Fruit fly (Drosophila melanogaster): ENCODE measurements around the gene RanBP3.
A peak's percentile ranks its signal among the peaks of the same experiment; 100 is the strongest.

Gene RanBP3

dm6 chr3R:23726740-23727139 lies 25.9 kb downstream of the RanBP3 start (continued):
- TF ChIP-seq Dad (GFP tag; optimal IDR thresholded peaks at IDR 0.05) (peak; percentile 42), CG13123 (GFP tag; optimal IDR thresholded peaks at IDR 0.05) (no peak), CG10431 (GFP tag; optimal IDR thresholded peaks at IDR 0.05) (no peak), bbx (GFP tag; IDR thresholded peaks at IDR 0.05; ENCODE audit: partially characterized antibody) (no peak), Fer3 (tag; optimal IDR thresholded peaks at IDR 0.05) (peak; percentile 90), unpg (GFP tag; optimal IDR thresholded peaks at IDR 0.05) (peak; percentile 82), CG10267 (tag; optimal IDR thresholded peaks at IDR 0.05) (peak; percentile 63), CG13287 (GFP tag; IDR thresholded peaks at IDR 0.05; ENCODE audit: partially characterized antibody) (no peak), exex (tag; optimal IDR thresholded peaks at IDR 0.05) (peak; percentile 54), Trl (optimal IDR thresholded peaks at IDR 0.05) (no peak), Trl (GFP tag; optimal IDR thresholded peaks at IDR 0.05) (peak; percentile 64), jing (GFP tag; optimal IDR thresholded peaks at IDR 0.05) (peak; percentile 22), CG2116 (GFP tag; optimal IDR thresholded peaks at IDR 0.05) (peak; percentile 31), Ets65A (GFP tag) (peak; percentile 76), CG17568 (GFP tag; optimal IDR thresholded peaks at IDR 0.05) (peak; percentile 25), tx (GFP tag; optimal IDR thresholded peaks at IDR 0.05) (peak; percentile 64), nom (GFP tag; optimal IDR thresholded peaks at IDR 0.05) (no peak), CG6813 (GFP tag; optimal IDR thresholded peaks at IDR 0.05) (peak; percentile 65), CG9609 (GFP tag; optimal IDR thresholded peaks at IDR 0.05) (peak; percentile 43), CG32772 (GFP tag; IDR thresholded peaks at IDR 0.05) (peak; percentile 68; the same call in 1 of the 2 replicates), pnt (GFP tag; optimal IDR thresholded peaks at IDR 0.05) (peak; percentile 49), Hr51 (GFP tag; optimal IDR thresholded peaks at IDR 0.05) (peak; percentile 45 to 86), CG1602 (GFP tag; optimal IDR thresholded peaks at IDR 0.05) (peak; percentile 59), B-H1 (GFP tag; IDR thresholded peaks at IDR 0.05) (peak; percentile 67), ato (GFP tag; IDR thresholded peaks at IDR 0.05; ENCODE audit: partially characterized antibody) (no peak), CG31224 (GFP tag; IDR thresholded peaks at IDR 0.05) (peak; percentile 78), zfh2 (GFP tag; optimal IDR thresholded peaks at IDR 0.05) (peak; percentile 86), Kr (GFP tag; optimal IDR thresholded peaks at IDR 0.05) (no peak), Abd-B (GFP tag; optimal IDR thresholded peaks at IDR 0.05) (peak; percentile 58), E2f1 (GFP tag; IDR thresholded peaks at IDR 0.05) (peak; percentile 73), CG5953 (GFP tag; IDR thresholded peaks at IDR 0.05) (no peak; the same call in 1 of the 2 replicates), trem (tag; optimal IDR thresholded peaks at IDR 0.05) (peak; percentile 1), CG16815 (GFP tag; optimal IDR thresholded peaks at IDR 0.05) (peak; percentile 66), CG14667 (GFP tag; IDR thresholded peaks at IDR 0.05) (peak; percentile 55; the same call in 1 of the 2 replicates), ap (GFP tag; IDR thresholded peaks at IDR 0.05) (peak; percentile 46), bsh (GFP tag; optimal IDR thresholded peaks at IDR 0.05) (peak; percentile 15 to 69), CG7556 (GFP tag; optimal IDR thresholded peaks at IDR 0.05) (peak; percentile 82), luna (GFP tag; optimal IDR thresholded peaks at IDR 0.05) (peak; percentile 1), nmo (GFP tag; optimal IDR thresholded peaks at IDR 0.05) (peak; percentile 71), Meics (GFP tag; optimal IDR thresholded peaks at IDR 0.05) (peak; percentile 89), CG5245 (GFP tag; optimal IDR thresholded peaks at IDR 0.05) (peak; percentile 22), croc (GFP tag; conservative IDR thresholded peaks at IDR 0.05) (peak; percentile 28; the same call in 2 of the 3 replicates), CG34422 (GFP tag; IDR thresholded peaks at IDR 0.05) (no peak; the same call in 2 of the 3 replicates), salm (tag; optimal IDR thresholded peaks at IDR 0.05) (peak; percentile 39), gsb-n (tag; optimal IDR thresholded peaks at IDR 0.05) (peak; percentile 4), ATbp (GFP tag; optimal IDR thresholded peaks at IDR 0.05) (peak; percentile 46), nerfin-2 (GFP tag; IDR thresholded peaks at IDR 0.05; ENCODE audit: partially characterized antibody) (no peak), nerfin-1 (tag; optimal IDR thresholded peaks at IDR 0.05) (no peak), CG4617 (GFP tag; optimal IDR thresholded peaks at IDR 0.05; ENCODE audit: borderline replicate concordance) (peak; percentile 16), Oli (tag; optimal IDR thresholded peaks at IDR 0.05) (peak; percentile 76)
